Worm (Caenorhabditis elegans) whole organism, L2 larva: ENCODE data around the gene F29C12.6.

Experiments used
- egl-27 ChIP-seq: sonication (generic microtip); optimal IDR thresholded peaks from 3 replicates; lab custom pipeline; 2017; ENCODE audit warnings: missing biosample characterization, missing genetic modification reagents, missing genetic modification characterization
- gmeb-1 ChIP-seq: fragments of 150-350 bp; optimal IDR thresholded peaks from 2 replicates; lab custom pipeline; 2014; ENCODE audit warnings: missing biosample characterization, missing genetic modification characterization
- mab-5 ChIP-seq: fragments of 150-350 bp; optimal IDR thresholded peaks from 2 replicates; lab custom pipeline; 2014; ENCODE audit warnings: missing biosample characterization, missing genetic modification characterization
- nhr-237 ChIP-seq: fragments of 150-350 bp; optimal IDR thresholded peaks from 2 replicates; lab custom pipeline; 2014; ENCODE audit warnings: missing biosample characterization, missing genetic modification characterization
- skn-1 ChIP-seq: sonication (generic microtip); optimal IDR thresholded peaks from 2 replicates; lab custom pipeline; 2017; ENCODE audit warnings: missing biosample characterization, missing genetic modification characterization
- ztf-4 ChIP-seq: fragments of 150-350 bp; optimal IDR thresholded peaks from 2 replicates; lab custom pipeline; 2014; ENCODE audit warnings: missing biosample characterization, missing genetic modification characterization

DNA sequence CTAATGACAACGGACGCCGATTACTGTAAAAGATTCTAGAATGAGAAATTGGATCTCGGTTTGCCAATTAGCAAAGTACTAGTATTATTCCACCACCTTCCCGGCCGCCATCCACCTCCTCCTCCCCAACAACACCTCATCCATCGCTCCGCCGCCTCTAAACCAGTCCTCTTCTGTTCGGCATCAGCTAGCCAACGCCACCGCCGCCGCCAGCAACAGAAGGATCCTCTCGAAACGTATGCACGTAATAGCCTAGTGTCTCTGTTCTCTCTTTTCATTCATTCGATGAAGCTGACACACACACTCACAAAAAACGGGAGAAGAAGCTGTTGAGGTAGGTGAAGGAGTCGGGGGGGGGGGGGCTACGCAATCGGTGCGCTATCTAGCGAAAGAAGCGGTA lies 41.0 kb downstream of the F29C12.6 start:
- TF ChIP-seq mab-5 (tag; lab: Kevin White, UChicago), result no peak
- TF ChIP-seq gmeb-1 (tag; lab: Kevin White, UChicago), result no peak
- TF ChIP-seq nhr-237, result no peak
- no peak for TF ChIP-seq ztf-4 (tag; lab: Kevin White, UChicago)
- no peak for TF ChIP-seq skn-1 (tag; lab: Kevin White, UChicago)
- TF ChIP-seq egl-27 (tag; lab: Kevin White, UChicago), result no peak
